Worm (Caenorhabditis elegans) whole organism, L4 larva: ENCODE measurements around the gene C36C9.6.

Source experiments
- aha-1 ChIP-seq: fragments of 150-350 bp; peaks from one replicate; lab custom pipeline; 2014; ENCODE audit warnings: missing biosample characterization, missing genetic modification characterization
- aly-2 ChIP-seq: sonication (generic microtip); optimal IDR thresholded peaks from 2 replicates; lab custom pipeline; 2018; ENCODE audit warnings: missing biosample characterization, missing genetic modification characterization
- ama-1 ChIP-seq: fragments of 150-350 bp; optimal IDR thresholded peaks from 2 replicates; lab custom pipeline; 2014; ENCODE audit warnings: inconsistent platforms, mixed read lengths
- ceh-62 ChIP-seq: sonication (generic microtip); optimal IDR thresholded peaks from 2 replicates; lab custom pipeline; 2017; ENCODE audit warnings: missing biosample characterization, missing genetic modification characterization
- dpl-1 ChIP-seq: fragments of 150-350 bp; optimal IDR thresholded peaks from 2 replicates; lab custom pipeline; 2014; ENCODE audit warnings: missing biosample characterization, missing genetic modification reagents, missing genetic modification characterization
- madf-5 ChIP-seq, 2 experiments: fragments of 200-800 bp; sonication (Bioruptor generic); IDR thresholded peaks; 2 replicates each; pipeline ENCODE4 v1.3.6; 2022; ENCODE audit warnings: missing compliant biosample characterization in 2 of 2, missing genetic modification characterization in 2 of 2
- php-3 ChIP-seq: fragments of 200-800 bp; sonication (Bioruptor generic); IDR thresholded peaks from 2 replicates; pipeline ENCODE4 v1.3.6; 2022; ENCODE audit warnings: missing genetic modification reagents, missing genetic modification characterization, missing compliant biosample characterization
- rbr-2 ChIP-seq: sonication (generic microtip); optimal IDR thresholded peaks from 2 replicates; lab custom pipeline; 2016; ENCODE audit warnings: missing genotype, missing genetic modification characterization, missing compliant biosample characterization
- snpc-4 ChIP-seq: fragments of 150-350 bp; optimal IDR thresholded peaks from 2 replicates; lab custom pipeline; 2014; ENCODE audit warnings: missing biosample characterization, missing genetic modification characterization
- unc-39 ChIP-seq: sonication (generic microtip); optimal IDR thresholded peaks from 2 replicates; lab custom pipeline; 2017; ENCODE audit warnings: missing biosample characterization, missing genetic modification characterization
- unc-62 ChIP-seq, 3 experiments: fragments of 150-350 bp in 1 of 3; sonication (generic microtip); optimal IDR thresholded peaks in 2 of 3; peaks in 1 of 3; 1 replicate in 1 of 3; 2 replicates in 2 of 3; lab custom pipeline; 2014 to 2017; ENCODE audit warnings: missing biosample characterization in 3 of 3, missing genetic modification characterization in 3 of 3, missing genetic modification reagents in 3 of 3, missing genotype in 1 of 3

ce11 chrX:1675879-1676278 is 14.9 kb downstream of the C36C9.6 start:
- no peak for TF ChIP-seq aly-2 (tag; lab: Kevin White, UChicago)
- no peak for TF ChIP-seq dpl-1 (GFP tag; lab: Kevin White, UChicago)
- TF ChIP-seq php-3 (GFP tag; lab: Robert Waterston, UW) = no peak
- TF ChIP-seq unc-62 (GFP tag; optimal IDR thresholded peaks at IDR 0.05 in 1 of 2; lab: Kevin White, UChicago) = peak in 1 of 2 experiments; percentile 64
- TF ChIP-seq unc-62 (tag; optimal IDR thresholded peaks at IDR 0.05; lab: Kevin White, UChicago) = no peak
- no peak for TF ChIP-seq rbr-2 (tag; lab: Kevin White, UChicago)
- no peak for TF ChIP-seq unc-39 (tag; lab: Kevin White, UChicago)
- no peak for TF ChIP-seq aha-1 (tag; lab: Kevin White, UChicago)
- no peak for TF ChIP-seq madf-5 (GFP tag; IDR thresholded peaks at IDR 0.05; lab: Robert Waterston, UW)
- no peak for TF ChIP-seq snpc-4
- TF ChIP-seq ceh-62 (tag; lab: Kevin White, UChicago) = no peak
- no peak for TF ChIP-seq ama-1
